Fruit fly (Drosophila melanogaster): ENCODE measurements around the gene vn.

Gene vn

dm6 chr3L:5793967-5794366 is 51.5 kb downstream of the vn start, which contains the start of gene Bre1 (continued):
- TF ChIP-seq Gsc (GFP tag; IDR thresholded peaks at IDR 0.05), result no peak
- no peak for TF ChIP-seq CG17361 (GFP tag; IDR thresholded peaks at IDR 0.05)
- no peak for TF ChIP-seq CG12219 (GFP tag; optimal IDR thresholded peaks at IDR 0.05)
- TF ChIP-seq CG6854 (GFP tag; optimal IDR thresholded peaks at IDR 0.05), result no peak
- TF ChIP-seq CG6689 (GFP tag; IDR thresholded peaks at IDR 0.05), result no peak
- TF ChIP-seq sug (tag; optimal IDR thresholded peaks at IDR 0.05), result peak; percentile 9
- TF ChIP-seq CG10321 (GFP tag; IDR thresholded peaks at IDR 0.05), result no peak
- TF ChIP-seq CG4707 (GFP tag; optimal IDR thresholded peaks at IDR 0.05), result no peak
- no peak for TF ChIP-seq org-1 (GFP tag; optimal IDR thresholded peaks at IDR 0.05)
- no peak for TF ChIP-seq ap (GFP tag; IDR thresholded peaks at IDR 0.05)
- peak; percentile 72 for TF ChIP-seq phol (tag; optimal IDR thresholded peaks at IDR 0.05)
- no peak for TF ChIP-seq cad (GFP tag; optimal IDR thresholded peaks at IDR 0.05)
- no peak for TF ChIP-seq lmd (GFP tag; IDR thresholded peaks at IDR 0.05)
- no peak for TF ChIP-seq jumu (GFP tag; optimal IDR thresholded peaks at IDR 0.05)
- TF ChIP-seq B-H1 (GFP tag; IDR thresholded peaks at IDR 0.05), result no peak
- TF ChIP-seq amos (GFP tag; IDR thresholded peaks at IDR 0.05; ENCODE audit: partially characterized antibody), result peak; percentile 85
- TF ChIP-seq CG10979 (tag; optimal IDR thresholded peaks at IDR 0.05), result no peak
- TF ChIP-seq Neu2 (GFP tag; optimal IDR thresholded peaks at IDR 0.05; ENCODE audit: borderline replicate concordance), result no peak
- TF ChIP-seq CG4617 (GFP tag; optimal IDR thresholded peaks at IDR 0.05; ENCODE audit: borderline replicate concordance), result peak; percentile 93
- TF ChIP-seq CG18619 (GFP tag; optimal IDR thresholded peaks at IDR 0.05), result no peak
- no peak for TF ChIP-seq Lpt (GFP tag; optimal IDR thresholded peaks at IDR 0.05)
- TF ChIP-seq crp (GFP tag; optimal IDR thresholded peaks at IDR 0.05), result no peak
- TF ChIP-seq Deaf1 (tag; optimal IDR thresholded peaks at IDR 0.05), result no peak
- TF ChIP-seq CG13287 (GFP tag; IDR thresholded peaks at IDR 0.05; ENCODE audit: partially characterized antibody), result peak; percentile 87
- TF ChIP-seq CG33213 (GFP tag; optimal IDR thresholded peaks at IDR 0.05), result no peak
- TF ChIP-seq CG13123 (GFP tag; optimal IDR thresholded peaks at IDR 0.05), result no peak
- peak; percentile 11 for TF ChIP-seq B-H2 (GFP tag; optimal IDR thresholded peaks at IDR 0.05)
- no peak for TF ChIP-seq croc (GFP tag; conservative IDR thresholded peaks at IDR 0.05)
- TF ChIP-seq CG18011 (GFP tag; optimal IDR thresholded peaks at IDR 0.05), result no peak
- no peak for TF ChIP-seq Hr78 (GFP tag; optimal IDR thresholded peaks at IDR 0.05)
- no peak for TF ChIP-seq D19B (GFP tag; optimal IDR thresholded peaks at IDR 0.05)
- TF ChIP-seq Nf-YA (GFP tag; IDR thresholded peaks at IDR 0.05), result no peak
- no peak for TF ChIP-seq cwo (GFP tag; optimal IDR thresholded peaks at IDR 0.05)
- TF ChIP-seq CG12236 (GFP tag; optimal IDR thresholded peaks at IDR 0.05), result no peak
- no peak for TF ChIP-seq E2f1 (GFP tag; IDR thresholded peaks at IDR 0.05)
- no peak for TF ChIP-seq CG16815 (GFP tag; optimal IDR thresholded peaks at IDR 0.05)
- TF ChIP-seq lov (optimal IDR thresholded peaks at IDR 0.05), result no peak
- no peak for TF ChIP-seq lov (GFP tag; IDR thresholded peaks at IDR 0.05)
- peak; percentile 82 for TF ChIP-seq MBD-R2 (GFP tag; IDR thresholded peaks at IDR 0.05)
- no peak for TF ChIP-seq Hr3 (GFP tag; optimal IDR thresholded peaks at IDR 0.05)
- TF ChIP-seq Mad (GFP tag; optimal IDR thresholded peaks at IDR 0.05), result no peak
- TF ChIP-seq ham (GFP tag; IDR thresholded peaks at IDR 0.05), result no peak
- no peak for TF ChIP-seq br (optimal IDR thresholded peaks at IDR 0.05)
- TF ChIP-seq CG10543 (GFP tag; optimal IDR thresholded peaks at IDR 0.05), result no peak
- TF ChIP-seq Scr (GFP tag; IDR thresholded peaks at IDR 0.05; ENCODE audit: partially characterized antibody), result peak; percentile 67
- TF ChIP-seq CTCF (GFP tag; optimal IDR thresholded peaks at IDR 0.05), result no peak
- no peak for TF ChIP-seq cg (GFP tag; optimal IDR thresholded peaks at IDR 0.05)
- peak; percentile 83 for TF ChIP-seq CG34224 (GFP tag; IDR thresholded peaks at IDR 0.05; ENCODE audit: partially characterized antibody)
- TF ChIP-seq H15 (GFP tag; IDR thresholded peaks at IDR 0.05), result no peak
- no peak for TF ChIP-seq CG5953 (GFP tag; IDR thresholded peaks at IDR 0.05)
- TF ChIP-seq CG3163 (GFP tag; optimal IDR thresholded peaks at IDR 0.05), result no peak
- no peak for TF ChIP-seq Lim3 (GFP tag; IDR thresholded peaks at IDR 0.05)
- TF ChIP-seq nerfin-2 (GFP tag; IDR thresholded peaks at IDR 0.05; ENCODE audit: partially characterized antibody), result peak; percentile 52

Data from whole organism, embryonic.